Worm (Caenorhabditis elegans) whole organism, L4 larva: ENCODE data around the gene ZK809.9.

Experiments
- D1046.2 ChIP-seq: fragments of 200-800 bp; sonication (Bioruptor generic); IDR thresholded peaks from 2 replicates; pipeline ENCODE4 v1.3.6; 2022; ENCODE audit warnings: missing genetic modification characterization, missing compliant biosample characterization
- F49E8.2 ChIP-seq: sonication (generic microtip); optimal IDR thresholded peaks from 2 replicates; lab custom pipeline; 2016; ENCODE audit warnings: missing compliant biosample characterization, mild to moderate bottlenecking, missing genetic modification characterization, borderline replicate concordance
- Y48G9A.11 ChIP-seq: fragments of 200-800 bp; sonication (Bioruptor generic); IDR thresholded peaks from 2 replicates; pipeline ENCODE4 v1.3.6; 2022; ENCODE audit warnings: missing genetic modification reagents, missing genetic modification characterization, missing compliant biosample characterization
- Y5F2A.4 ChIP-seq: fragments of 200-800 bp; sonication (Bioruptor generic); optimal IDR thresholded peaks from 2 replicates; lab custom pipeline; 2018; ENCODE audit warnings: mild to moderate bottlenecking, missing genetic modification characterization, missing compliant biosample characterization
- ZK337.2 ChIP-seq: fragments of 200-800 bp; sonication (Bioruptor generic); IDR thresholded peaks from 2 replicates; pipeline ENCODE4 v1.3.6; 2022; ENCODE audit warnings: missing genetic modification reagents, missing genetic modification characterization, missing compliant biosample characterization
- aha-1 ChIP-seq: fragments of 150-350 bp; peaks from one replicate; lab custom pipeline; 2014; ENCODE audit warnings: missing biosample characterization, missing genetic modification characterization
- aly-2 ChIP-seq: sonication (generic microtip); optimal IDR thresholded peaks from 2 replicates; lab custom pipeline; 2018; ENCODE audit warnings: missing biosample characterization, missing genetic modification characterization
- ceh-44 ChIP-seq: fragments of 200-800 bp; sonication (Bioruptor generic); IDR thresholded peaks from 2 replicates; pipeline ENCODE4 v1.3.6; 2022; ENCODE audit warnings: missing genetic modification reagents, missing genetic modification characterization, missing compliant biosample characterization
- ceh-62 ChIP-seq: sonication (generic microtip); optimal IDR thresholded peaks from 2 replicates; lab custom pipeline; 2017; ENCODE audit warnings: missing biosample characterization, missing genetic modification characterization
- ceh-82 ChIP-seq: sonication (generic microtip); optimal IDR thresholded peaks from 2 replicates; lab custom pipeline; 2017; ENCODE audit warnings: missing biosample characterization, missing genetic modification characterization
- cey-2 ChIP-seq: sonication (generic microtip); optimal IDR thresholded peaks from 3 replicates; lab custom pipeline; 2017; ENCODE audit warnings: missing genetic modification characterization, mild to moderate bottlenecking, missing compliant biosample characterization, antibody characterized with exemption, borderline replicate concordance; ENCODE audit not compliant: insufficient read depth
- dpl-1 ChIP-seq: fragments of 150-350 bp; optimal IDR thresholded peaks from 2 replicates; lab custom pipeline; 2014; ENCODE audit warnings: missing biosample characterization, missing genetic modification reagents, missing genetic modification characterization
- duxl-1 ChIP-seq: sonication (generic microtip); optimal IDR thresholded peaks from 2 replicates; lab custom pipeline; 2016; ENCODE audit warnings: mild to moderate bottlenecking, missing genetic modification characterization, moderate library complexity, missing compliant biosample characterization; ENCODE audit not compliant: poor library complexity
- dve-1 ChIP-seq: sonication (generic microtip); optimal IDR thresholded peaks from 2 replicates; lab custom pipeline; 2017; ENCODE audit warnings: antibody characterized with exemption, mild to moderate bottlenecking, missing genetic modification characterization, missing compliant biosample characterization; ENCODE audit not compliant: insufficient read depth
- egl-43 ChIP-seq: fragments of 200-800 bp; sonication (Bioruptor generic); IDR thresholded peaks from 2 replicates; pipeline ENCODE4 v1.3.6; 2022; ENCODE audit warnings: missing genetic modification reagents, missing genetic modification characterization, missing compliant biosample characterization
- hlh-30 ChIP-seq: sonication (generic microtip); optimal IDR thresholded peaks from 2 replicates; lab custom pipeline; 2017; ENCODE audit warnings: antibody characterized with exemption, mild to moderate bottlenecking, missing genetic modification characterization, missing compliant biosample characterization; ENCODE audit not compliant: insufficient read depth
- hmg-1.1 ChIP-seq: fragments of 200-800 bp; sonication (Bioruptor generic); IDR thresholded peaks from 2 replicates; pipeline ENCODE4 v1.3.6; 2022; ENCODE audit warnings: missing genetic modification reagents, missing genetic modification characterization, missing compliant biosample characterization
- jun-1 ChIP-seq: fragments of 150-350 bp; optimal IDR thresholded peaks from 2 replicates; lab custom pipeline; 2014; ENCODE audit warnings: missing biosample characterization, missing genetic modification reagents, missing genetic modification characterization
- lin-1 ChIP-seq: fragments of 200-800 bp; sonication (Bioruptor generic); IDR thresholded peaks from 2 replicates; pipeline ENCODE4 v1.3.6; 2022; ENCODE audit warnings: missing genetic modification reagents, missing genetic modification characterization, missing compliant biosample characterization
- lin-38 ChIP-seq: fragments of 200-800 bp; sonication (Bioruptor generic); IDR thresholded peaks from 2 replicates; pipeline ENCODE4 v1.3.6; 2022; ENCODE audit warnings: missing genetic modification reagents, missing genetic modification characterization, missing compliant biosample characterization
- mdt-29 ChIP-seq: fragments of 200-800 bp; sonication (Bioruptor generic); IDR thresholded peaks from 2 replicates; pipeline ENCODE4 v1.3.6; 2022; ENCODE audit warnings: missing genetic modification reagents, missing genetic modification characterization, missing compliant biosample characterization
- mxl-3 ChIP-seq: fragments of 200-800 bp; sonication (Bioruptor generic); optimal IDR thresholded peaks from 2 replicates; lab custom pipeline; 2018; ENCODE audit warnings: mild to moderate bottlenecking, missing genetic modification characterization, missing compliant biosample characterization
- nhr-10 ChIP-seq: fragments of 150-350 bp; optimal IDR thresholded peaks from 2 replicates; lab custom pipeline; 2014; ENCODE audit warnings: missing biosample characterization, missing genetic modification characterization
- nhr-102 ChIP-seq: sonication (generic microtip); optimal IDR thresholded peaks from 2 replicates; lab custom pipeline; 2016; ENCODE audit warnings: mild to moderate bottlenecking, missing genetic modification characterization, moderate library complexity, missing compliant biosample characterization
- nhr-237 ChIP-seq: sonication (generic microtip); optimal IDR thresholded peaks from 2 replicates; lab custom pipeline; 2017; ENCODE audit warnings: missing biosample characterization, missing genetic modification characterization
- nhr-25 ChIP-seq: sonication (generic microtip); optimal IDR thresholded peaks from 2 replicates; lab custom pipeline; 2017; ENCODE audit warnings: missing genetic modification characterization, mild to moderate bottlenecking, missing compliant biosample characterization, antibody characterized with exemption, moderate library complexity, borderline replicate concordance; ENCODE audit not compliant: insufficient read depth
- nhr-77 ChIP-seq: fragments of 150-350 bp; optimal IDR thresholded peaks from 2 replicates; lab custom pipeline; 2014; ENCODE audit warnings: missing biosample characterization, missing genetic modification characterization
- sdz-12 ChIP-seq: fragments of 200-800 bp; sonication (Bioruptor generic); optimal IDR thresholded peaks from 2 replicates; lab custom pipeline; 2018; ENCODE audit warnings: mild to moderate bottlenecking, missing genetic modification characterization, missing compliant biosample characterization
- set-16 ChIP-seq: fragments of 200-800 bp; sonication (Bioruptor generic); IDR thresholded peaks from 2 replicates; pipeline ENCODE4 v1.3.6; 2022; ENCODE audit warnings: missing genetic modification reagents, missing genetic modification characterization, missing compliant biosample characterization
- snpc-1.2 ChIP-seq: fragments of 200-800 bp; sonication (Bioruptor generic); IDR thresholded peaks from 2 replicates; pipeline ENCODE4 v1.3.6; 2022; ENCODE audit warnings: missing genetic modification reagents, missing genetic modification characterization, missing compliant biosample characterization
- unc-130 ChIP-seq: sonication (generic microtip); optimal IDR thresholded peaks from 2 replicates; lab custom pipeline; 2016; ENCODE audit warnings: missing genetic modification reagents, missing genetic modification characterization, missing compliant biosample characterization
- unc-39 ChIP-seq: sonication (generic microtip); optimal IDR thresholded peaks from 2 replicates; lab custom pipeline; 2017; ENCODE audit warnings: missing biosample characterization, missing genetic modification characterization
- unc-62 ChIP-seq, 3 experiments: fragments of 150-350 bp in 1 of 3; sonication (generic microtip); optimal IDR thresholded peaks in 2 of 3; peaks in 1 of 3; 1 replicate in 1 of 3; 2 replicates in 2 of 3; lab custom pipeline; 2014 to 2017; ENCODE audit warnings: missing biosample characterization in 3 of 3, missing genetic modification characterization in 3 of 3, missing genetic modification reagents in 3 of 3, missing genotype in 1 of 3

Gene ZK809.9

DNA sequence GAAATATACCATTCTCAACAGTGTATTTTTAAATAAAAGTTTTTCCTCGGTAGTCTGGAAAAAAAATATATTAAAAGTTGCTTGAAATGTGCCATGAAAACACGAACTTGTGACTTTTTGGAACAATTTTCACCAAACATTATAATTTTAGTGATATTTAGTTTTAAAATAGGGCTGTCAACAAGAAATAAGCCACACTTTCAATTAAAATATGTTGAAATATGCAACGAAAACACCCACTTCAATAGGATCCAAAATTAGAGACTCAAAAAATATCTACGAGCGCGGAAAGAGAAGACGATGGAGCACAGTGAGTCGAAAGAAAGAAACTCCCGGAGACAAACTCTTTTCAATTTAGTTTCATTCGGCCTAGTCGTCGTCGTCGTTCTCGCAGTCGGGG lies 28.4 kb downstream of the ZK809.9 start, which contains the start of gene ZK792.12 (continued):
- TF ChIP-seq dve-1 (tag; lab: Kevin White, UChicago) = no peak
- no peak for TF ChIP-seq unc-39 (tag; lab: Kevin White, UChicago)
- TF ChIP-seq nhr-10 = no peak

DNA sequence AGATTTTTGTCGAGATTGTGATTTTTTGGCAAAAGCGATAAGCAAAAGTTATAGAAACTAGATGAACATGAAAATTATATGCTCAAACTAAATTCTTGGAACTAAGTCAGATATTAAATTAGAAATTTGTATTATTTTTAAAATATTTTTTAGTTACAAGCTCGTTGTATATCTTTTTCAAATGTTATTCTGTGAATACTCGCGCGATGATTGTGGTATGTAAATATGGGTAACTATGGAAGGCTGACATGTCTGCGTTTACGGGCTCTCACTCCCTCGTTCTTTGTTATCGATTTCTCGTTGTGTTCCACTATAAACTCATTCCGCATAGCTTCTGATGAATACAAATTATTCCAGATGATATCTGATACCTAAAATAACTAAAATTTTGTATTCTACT lies 29.0 kb downstream of the ZK809.9 start, which contains the start of gene ZK792.7:
Gene ZK792.7 (plus strand): TSS at position 301 of the 400 bp plus-strand sequence.
- TF ChIP-seq Y5F2A.4 (GFP tag; lab: Kevin White, UChicago) = no peak
- TF ChIP-seq nhr-102 (tag; lab: Kevin White, UChicago) = no peak
- no peak for TF ChIP-seq duxl-1 (tag; lab: Kevin White, UChicago)
- no peak for TF ChIP-seq egl-43 (GFP tag; lab: Robert Waterston, UW)
- no peak for TF ChIP-seq aha-1
- TF ChIP-seq dpl-1 (GFP tag; lab: Kevin White, UChicago) = no peak
- TF ChIP-seq D1046.2 (GFP tag; lab: Robert Waterston, UW) = no peak
- no peak for TF ChIP-seq ceh-62 (tag; lab: Kevin White, UChicago)
- no peak for TF ChIP-seq Y48G9A.11 (GFP tag; lab: Robert Waterston, UW)
- no peak for TF ChIP-seq snpc-1.2 (GFP tag; lab: Robert Waterston, UW)
- no peak for TF ChIP-seq jun-1 (tag; lab: Kevin White, UChicago)
- no peak for TF ChIP-seq ZK337.2
- TF ChIP-seq mdt-29 (GFP tag; lab: Robert Waterston, UW) = no peak
- TF ChIP-seq ceh-82 (tag; lab: Kevin White, UChicago) = no peak
- no peak for TF ChIP-seq sdz-12
- no peak for TF ChIP-seq cey-2

DNA sequence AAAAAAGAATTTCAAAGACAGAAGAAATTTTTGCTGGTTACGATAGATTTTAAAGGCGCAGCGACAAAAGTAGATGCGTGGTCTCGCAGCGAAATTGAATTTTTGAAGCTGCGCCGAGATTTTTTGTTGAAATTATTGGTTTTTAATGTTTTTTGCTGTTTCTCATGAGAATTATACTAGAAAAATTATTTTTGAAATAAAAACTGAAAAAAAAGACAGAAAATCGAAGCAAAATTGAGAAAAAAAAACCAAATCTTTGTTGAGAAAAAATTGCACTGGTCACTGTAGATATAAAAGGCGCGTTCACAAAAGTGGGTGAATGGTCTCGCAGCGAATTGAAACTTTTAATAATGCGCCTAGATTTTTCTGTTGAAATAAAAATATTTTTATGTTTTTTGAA lies 30.5 kb downstream of the ZK809.9 start:
- TF ChIP-seq F49E8.2 (tag; lab: Kevin White, UChicago) (peak; percentile 88), lin-1 (GFP tag; lab: Robert Waterston, UW) (no peak), hmg-1.1 (GFP tag; lab: Robert Waterston, UW) (no peak), ceh-44 (GFP tag; lab: Robert Waterston, UW) (no peak), mxl-3 (GFP tag; lab: Kevin White, UChicago) (no peak), aha-1 (peak; percentile 28), nhr-237 (no peak), Y48G9A.11 (GFP tag; lab: Robert Waterston, UW) (0 out of 2 replicates have a peak, but pooled peaks have one; percentile 50), aly-2 (tag; lab: Kevin White, UChicago) (no peak), unc-130 (GFP tag; lab: Kevin White, UChicago) (peak; percentile 60), hlh-30 (tag; lab: Kevin White, UChicago) (no peak), snpc-1.2 (GFP tag; lab: Robert Waterston, UW) (peak; percentile 60; the same call in 1 of the 2 replicates), set-16 (GFP tag; lab: Robert Waterston, UW) (no peak), nhr-77 (tag; lab: Kevin White, UChicago) (no peak), dpl-1 (GFP tag; lab: Kevin White, UChicago) (no peak), lin-38 (peak; percentile 31; the same call in 1 of the 2 replicates)
- TF ChIP-seq, all 104 proteins: peak for 6

DNA sequence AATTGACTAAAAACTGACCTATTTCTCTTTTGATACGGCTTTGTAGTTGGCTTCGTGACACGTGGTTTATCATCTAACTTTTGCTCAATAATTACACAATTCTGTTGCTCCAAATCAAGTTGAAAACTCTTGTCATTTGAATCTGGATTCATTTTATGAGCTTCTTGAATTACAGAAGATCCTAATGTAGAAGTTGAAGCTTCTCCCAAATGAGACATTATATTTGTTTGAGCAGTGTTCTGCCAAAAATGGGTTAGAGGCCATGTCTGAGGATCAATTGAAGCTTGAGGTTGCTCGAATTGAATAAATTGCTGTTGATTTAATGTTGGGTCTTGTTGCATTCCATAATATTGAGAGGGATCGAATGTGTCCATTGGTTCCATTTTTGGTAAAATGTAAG lies 32.4 kb downstream of the ZK809.9 start:
- TF ChIP-seq unc-62 (GFP tag; optimal IDR thresholded peaks at IDR 0.05 in 1 of 2; lab: Kevin White, UChicago) = peak in 1 of 2 experiments; percentile 95
- TF ChIP-seq unc-62 (tag; optimal IDR thresholded peaks at IDR 0.05; lab: Kevin White, UChicago) = no peak
- TF ChIP-seq nhr-25 (tag; lab: Kevin White, UChicago) = no peak
- TF ChIP-seq, all 104 proteins: peak for 1
